Worm (Caenorhabditis elegans) whole organism, early embryonic: ENCODE measurements around the gene Y44A6D.1.

Experiments used
- B0310.2 ChIP-seq: sonication (generic microtip); optimal IDR thresholded peaks from 2 replicates; lab custom pipeline; 2016; ENCODE audit warnings: mild to moderate bottlenecking, missing genetic modification characterization, missing compliant biosample characterization
- F13C5.2 ChIP-seq: sonication (generic microtip); optimal IDR thresholded peaks from 2 replicates; lab custom pipeline; 2017; ENCODE audit warnings: mild to moderate bottlenecking, missing genetic modification characterization, inconsistent platforms, missing compliant biosample characterization
- aly-1 ChIP-seq: sonication (generic microtip); optimal IDR thresholded peaks from 2 replicates; lab custom pipeline; 2016; ENCODE audit warnings: missing genetic modification characterization, missing compliant biosample characterization
- ama-1 ChIP-seq: fragments of 150-350 bp; optimal IDR thresholded peaks from 2 replicates; lab custom pipeline; 2014
- ceh-13 ChIP-seq: fragments of 200-800 bp; sonication (Bioruptor generic); optimal IDR thresholded peaks from 2 replicates; lab custom pipeline; 2018; ENCODE audit warnings: mild to moderate bottlenecking, missing genetic modification characterization, missing compliant biosample characterization
- ceh-36 ChIP-seq: sonication (generic microtip); optimal IDR thresholded peaks from 2 replicates; lab custom pipeline; 2016; ENCODE audit warnings: missing genetic modification characterization, inconsistent platforms, missing compliant biosample characterization
- ets-7 ChIP-seq: sonication (generic microtip); optimal IDR thresholded peaks from 2 replicates; lab custom pipeline; 2016; ENCODE audit warnings: missing genotype, missing genetic modification characterization, missing compliant biosample characterization
- flt-1 ChIP-seq: fragments of 200-800 bp; sonication (Bioruptor generic); IDR thresholded peaks from 2 replicates; pipeline ENCODE4 v1.3.6; 2022; ENCODE audit warnings: missing genetic modification characterization, missing compliant biosample characterization
- hmbx-1 ChIP-seq: sonication (generic microtip); optimal IDR thresholded peaks from 2 replicates; lab custom pipeline; 2016; ENCODE audit warnings: mild to moderate bottlenecking, missing genetic modification characterization, missing compliant biosample characterization
- hmg-4 ChIP-seq: fragments of 200-800 bp; sonication (Bioruptor generic); optimal IDR thresholded peaks from 2 replicates; lab custom pipeline; 2018; ENCODE audit warnings: mild to moderate bottlenecking, missing genetic modification characterization, missing compliant biosample characterization
- hnd-1 ChIP-seq: sonication (generic microtip); optimal IDR thresholded peaks from 2 replicates; lab custom pipeline; 2016; ENCODE audit warnings: missing genetic modification characterization, missing compliant biosample characterization
- pes-1 ChIP-seq: fragments of 200-800 bp; sonication (Bioruptor generic); IDR thresholded peaks from 2 replicates; pipeline ENCODE4 v1.3.6; 2022; ENCODE audit warnings: missing genetic modification reagents, missing genetic modification characterization, missing compliant biosample characterization
- scrt-1 ChIP-seq: fragments of 200-800 bp; sonication (Bioruptor generic); IDR thresholded peaks from 2 replicates; pipeline ENCODE4 v1.3.6; 2022; ENCODE audit warnings: missing genetic modification characterization, missing compliant biosample characterization
- sea-1 ChIP-seq: fragments of 200-800 bp; sonication (Bioruptor generic); conservative IDR thresholded peaks from 2 replicates; pipeline ENCODE4 v1.3.6; 2022; ENCODE audit warnings: missing genetic modification characterization, missing compliant biosample characterization
- tbx-11 ChIP-seq: fragments of 200-800 bp; sonication (Bioruptor generic); IDR thresholded peaks from 2 replicates; pipeline ENCODE4 v1.3.6; 2022; ENCODE audit warnings: missing genetic modification characterization, missing compliant biosample characterization
- tbx-37 ChIP-seq: fragments of 200-800 bp; sonication (Bioruptor generic); conservative IDR thresholded peaks from 2 replicates; pipeline ENCODE4 v1.3.6; 2022; ENCODE audit warnings: missing genetic modification reagents, missing genetic modification characterization, missing compliant biosample characterization
- tra-4 ChIP-seq: sonication (generic microtip); optimal IDR thresholded peaks from 2 replicates; lab custom pipeline; 2017; ENCODE audit warnings: missing genetic modification characterization, missing compliant biosample characterization

The Y44A6D.1 gene

DNA sequence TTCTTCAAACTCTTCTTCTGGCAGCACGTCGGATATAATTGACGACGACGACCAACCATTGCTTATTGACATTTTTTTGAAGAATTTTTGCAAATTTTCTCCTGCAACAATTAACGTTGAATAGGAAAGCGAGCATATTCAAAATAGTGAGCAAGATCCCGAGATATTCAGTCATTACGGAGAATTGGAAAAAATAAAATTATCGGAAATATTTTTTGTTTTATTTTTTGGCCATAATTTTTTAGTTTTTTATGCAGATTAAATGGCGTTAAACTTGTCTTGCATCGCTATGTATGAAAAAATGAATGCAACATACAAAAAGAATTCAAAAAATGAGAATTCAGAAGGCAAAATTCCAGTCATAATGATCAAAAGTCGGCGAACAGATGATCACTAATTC, 19.8 kb downstream of the Y44A6D.1 start, which contains the start of gene elp-1:
Gene elp-1, minus strand, starts transcription at position 101 of the 400 bp plus-strand sequence.
- TF ChIP-seq ama-1 (lab: Kevin White, UChicago) (no peak), hmg-4 (no peak), hnd-1 (tag; lab: Kevin White, UChicago) (no peak), hmbx-1 (tag; lab: Kevin White, UChicago) (no peak), sea-1 (GFP tag; lab: Robert Waterston, UW) (no peak), flt-1 (GFP tag; lab: Robert Waterston, UW) (no peak), ceh-36 (no peak), tbx-11 (GFP tag; lab: Robert Waterston, UW) (no peak), F13C5.2 (no peak), aly-1 (tag; lab: Kevin White, UChicago) (no peak), tbx-37 (no peak), pes-1 (GFP tag; lab: Robert Waterston, UW) (no peak), B0310.2 (tag; lab: Kevin White, UChicago) (no peak), scrt-1 (no peak), tra-4 (tag; lab: Kevin White, UChicago) (no peak)

DNA sequence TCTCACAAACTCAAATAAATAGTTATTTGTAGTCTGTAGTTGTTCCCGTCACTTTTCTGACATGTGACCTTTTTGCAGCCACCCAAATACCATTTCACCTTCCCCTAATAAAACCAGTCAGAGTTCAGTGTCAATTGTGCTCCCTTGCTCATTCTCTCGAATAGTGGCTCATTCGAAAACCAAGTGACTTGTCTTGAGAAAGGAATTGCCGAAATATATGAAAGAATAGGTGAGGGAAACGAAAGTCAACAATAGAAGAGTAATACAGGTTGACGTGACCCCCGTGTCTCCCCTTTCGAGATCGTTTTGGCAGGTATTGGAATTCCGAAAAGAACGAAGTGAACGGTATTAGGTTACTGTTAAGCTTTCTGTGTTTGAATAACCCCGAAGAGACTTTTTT, 26.6 kb downstream of the Y44A6D.1 start:
- TF ChIP-seq scrt-1 (no peak), aly-1 (tag; lab: Kevin White, UChicago) (no peak), ceh-36 (no peak), ets-7 (tag; lab: Kevin White, UChicago) (no peak), tbx-37 (no peak), ama-1 (lab: Kevin White, UChicago) (no peak), ceh-13 (GFP tag; lab: Kevin White, UChicago) (no peak), sea-1 (GFP tag; lab: Robert Waterston, UW) (no peak), flt-1 (GFP tag; lab: Robert Waterston, UW) (no peak), tbx-11 (GFP tag; lab: Robert Waterston, UW) (no peak), B0310.2 (tag; lab: Kevin White, UChicago) (no peak)

DNA sequence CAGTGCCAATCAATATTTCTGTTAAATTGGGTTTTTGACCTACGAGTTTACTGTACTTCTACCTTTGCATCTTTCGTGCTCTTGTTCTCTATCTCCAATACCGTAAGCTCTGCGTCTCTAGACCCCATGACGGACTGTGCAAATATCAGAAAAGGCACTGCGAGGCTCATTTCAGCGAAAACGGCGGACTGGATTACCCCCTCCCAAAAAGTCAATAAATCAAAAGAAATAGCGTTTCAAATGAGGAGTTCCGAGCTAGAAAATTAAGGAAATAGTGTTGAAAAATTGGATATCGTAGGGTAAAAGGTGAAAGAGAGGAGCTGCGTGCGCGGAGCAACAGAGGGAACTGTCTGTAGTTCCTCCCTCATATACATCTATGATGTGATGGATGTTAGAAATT, 28.1 kb downstream of the Y44A6D.1 start:
- TF ChIP-seq hnd-1 (tag; lab: Kevin White, UChicago) (no peak), aly-1 (tag; lab: Kevin White, UChicago) (no peak), ceh-36 (no peak), ceh-13 (GFP tag; lab: Kevin White, UChicago) (no peak), tra-4 (tag; lab: Kevin White, UChicago) (no peak), hmbx-1 (tag; lab: Kevin White, UChicago) (no peak)

DNA sequence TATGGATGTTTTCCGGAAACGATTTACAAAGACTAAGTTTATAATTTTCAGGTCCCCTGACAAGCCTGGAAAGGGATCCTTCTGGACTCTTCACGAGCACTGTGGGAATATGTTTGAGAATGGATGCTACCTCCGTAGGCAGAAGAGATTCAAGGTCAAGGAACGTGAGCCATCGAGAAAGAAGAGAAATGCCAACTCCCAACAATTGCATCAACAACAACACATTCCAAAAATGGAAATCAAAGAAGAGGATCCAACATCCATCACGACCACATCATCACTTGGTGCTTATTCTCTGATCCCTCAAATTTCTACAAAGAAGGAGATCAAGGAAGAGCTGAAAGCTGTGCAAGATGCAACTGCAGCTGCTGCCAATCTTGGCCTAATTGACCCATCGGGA, 31.7 kb downstream of the Y44A6D.1 start:
- TF ChIP-seq tra-4 (tag; lab: Kevin White, UChicago) (no peak), hmg-4 (no peak), hmbx-1 (tag; lab: Kevin White, UChicago) (no peak), F13C5.2 (no peak), ama-1 (lab: Kevin White, UChicago) (no peak), scrt-1 (no peak), ceh-13 (GFP tag; lab: Kevin White, UChicago) (no peak), ceh-36 (no peak)

DNA sequence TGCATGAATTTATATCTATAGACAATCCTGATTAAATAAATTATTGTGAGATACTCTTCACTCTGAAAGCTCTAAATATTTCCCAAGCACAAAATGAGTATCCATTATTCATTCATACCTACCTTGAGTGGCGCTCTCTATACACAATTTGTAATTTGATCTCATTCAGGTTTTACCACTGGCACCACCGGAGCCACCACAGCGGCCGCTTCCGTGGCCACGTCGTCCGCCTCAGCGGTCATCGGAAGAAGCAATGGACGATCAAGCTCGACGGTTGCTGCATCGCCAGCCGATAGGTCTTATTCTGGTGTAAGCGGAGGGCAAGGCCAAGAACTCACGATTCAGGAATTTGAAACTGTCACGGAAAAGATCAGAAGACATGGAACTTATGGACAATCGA, 32.6 kb downstream of the Y44A6D.1 start:
- TF ChIP-seq hmg-4 (no peak), hnd-1 (tag; lab: Kevin White, UChicago) (no peak), tbx-11 (GFP tag; lab: Robert Waterston, UW) (no peak), ama-1 (lab: Kevin White, UChicago) (no peak), ceh-36 (no peak), flt-1 (GFP tag; lab: Robert Waterston, UW) (no peak), pes-1 (GFP tag; lab: Robert Waterston, UW) (no peak), F13C5.2 (no peak), tra-4 (tag; lab: Kevin White, UChicago) (no peak), hmbx-1 (tag; lab: Kevin White, UChicago) (no peak)

DNA sequence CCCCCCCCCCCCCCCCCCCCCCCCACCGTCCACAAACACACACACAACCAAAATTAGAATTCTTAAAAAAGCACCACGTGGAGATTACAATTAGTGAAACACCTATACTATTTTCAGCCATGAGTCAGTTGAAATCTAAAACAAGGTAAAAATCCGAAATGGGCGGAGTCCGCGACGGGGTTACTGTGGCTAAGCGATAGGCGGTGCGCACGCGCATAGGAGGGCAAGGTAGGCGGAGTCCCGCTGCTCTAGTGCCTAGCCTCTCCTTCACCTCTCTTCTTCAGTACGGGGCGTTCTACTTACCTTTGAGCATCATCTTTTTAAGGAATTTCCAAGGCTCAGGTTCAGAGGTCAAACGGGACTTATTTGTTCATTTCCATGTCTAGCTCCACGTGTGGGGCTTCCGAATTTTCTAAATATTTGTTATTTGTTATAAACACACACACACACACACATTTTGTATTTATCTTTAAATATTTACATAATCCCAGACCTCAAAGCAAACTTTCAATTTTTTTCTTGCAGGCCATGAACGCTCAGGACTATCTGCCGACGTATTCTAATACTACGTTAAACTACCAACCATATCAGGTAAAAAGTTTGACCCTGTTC, 33.3 kb downstream of the Y44A6D.1 start:
- TF ChIP-seq tbx-11 (GFP tag; lab: Robert Waterston, UW) (no peak), hnd-1 (tag; lab: Kevin White, UChicago) (no peak), pes-1 (GFP tag; lab: Robert Waterston, UW) (no peak), ceh-13 (GFP tag; lab: Kevin White, UChicago) (no peak), flt-1 (GFP tag; lab: Robert Waterston, UW) (no peak), F13C5.2 (no peak)

DNA sequence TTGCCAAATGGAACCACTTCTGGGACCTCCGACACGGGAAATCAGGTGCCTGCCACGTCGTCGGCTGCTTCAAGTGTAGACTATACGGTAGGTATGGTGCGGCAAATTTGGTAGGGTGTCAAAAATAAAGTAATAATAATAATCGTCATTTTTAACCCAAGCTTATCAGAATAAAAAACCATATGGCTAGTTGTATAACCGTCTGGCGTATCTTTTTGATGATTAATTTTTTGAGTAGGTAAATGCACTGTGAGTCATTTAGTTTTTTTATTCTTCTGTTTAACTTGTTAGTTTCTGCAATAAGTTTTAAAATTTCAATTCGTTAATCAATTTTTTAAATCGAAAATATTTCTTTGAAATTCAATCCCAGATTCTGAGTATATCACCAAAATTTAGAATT, 34.3 kb downstream of the Y44A6D.1 start:
- TF ChIP-seq pes-1 (GFP tag; lab: Robert Waterston, UW) = no peak
- TF ChIP-seq tra-4 (tag; lab: Kevin White, UChicago) = no peak
- no peak for TF ChIP-seq ets-7 (tag; lab: Kevin White, UChicago)
- no peak for TF ChIP-seq hmg-4
- TF ChIP-seq ceh-36 = no peak

DNA sequence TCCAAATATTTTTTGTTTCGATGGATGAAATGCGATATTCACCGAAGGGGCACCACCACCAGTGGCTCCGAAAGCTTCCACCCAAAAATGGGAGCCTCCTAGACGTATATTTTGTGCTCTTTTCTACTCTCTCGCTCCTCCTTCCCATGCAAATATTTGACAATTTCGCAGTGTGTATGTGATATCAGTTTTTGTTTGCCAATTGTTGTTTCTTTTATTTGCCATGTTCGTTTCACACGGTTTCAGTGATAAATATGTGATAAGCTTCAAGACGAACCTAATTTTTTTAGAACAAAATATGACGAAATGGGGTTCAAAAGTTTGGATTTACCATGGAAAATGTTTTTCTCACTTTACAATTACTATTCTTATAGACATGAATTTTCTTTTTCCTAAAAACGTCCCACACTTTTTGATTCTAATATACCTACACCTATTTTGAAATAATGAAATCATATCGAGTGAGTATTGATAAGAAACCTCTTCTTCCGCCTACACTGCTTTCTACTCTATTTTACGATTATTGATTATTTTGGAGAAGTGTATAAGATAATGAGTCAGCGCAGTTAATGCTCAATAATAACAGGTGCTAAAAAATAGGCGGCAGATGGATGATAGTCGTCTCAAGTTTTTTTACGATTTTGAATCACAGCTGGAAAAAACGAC, 35.9 kb downstream of the Y44A6D.1 start:
- TF ChIP-seq tbx-11 (GFP tag; lab: Robert Waterston, UW) (no peak), B0310.2 (tag; lab: Kevin White, UChicago) (no peak), sea-1 (GFP tag; lab: Robert Waterston, UW) (no peak), scrt-1 (no peak), ceh-13 (GFP tag; lab: Kevin White, UChicago) (no peak), hmbx-1 (tag; lab: Kevin White, UChicago) (no peak), tra-4 (tag; lab: Kevin White, UChicago) (no peak), hnd-1 (tag; lab: Kevin White, UChicago) (no peak), ceh-36 (no peak), ets-7 (tag; lab: Kevin White, UChicago) (no peak), ama-1 (lab: Kevin White, UChicago) (no peak), aly-1 (tag; lab: Kevin White, UChicago) (no peak), pes-1 (GFP tag; lab: Robert Waterston, UW) (no peak), F13C5.2 (no peak), hmg-4 (no peak), tbx-37 (no peak)
